Fruit fly (Drosophila melanogaster) S2 (cell line): ENCODE data around the gene CG15445.

ENCODE experiments used
- CG8478 ChIP-seq: fragments of >200 bp; optimal IDR thresholded peaks from 2 replicates; lab custom pipeline; 2018
- CTCF ChIP-seq, 2 experiments: fragments of >200 bp; optimal IDR thresholded peaks; 2 replicates each; lab custom pipeline; 2018

DNA sequence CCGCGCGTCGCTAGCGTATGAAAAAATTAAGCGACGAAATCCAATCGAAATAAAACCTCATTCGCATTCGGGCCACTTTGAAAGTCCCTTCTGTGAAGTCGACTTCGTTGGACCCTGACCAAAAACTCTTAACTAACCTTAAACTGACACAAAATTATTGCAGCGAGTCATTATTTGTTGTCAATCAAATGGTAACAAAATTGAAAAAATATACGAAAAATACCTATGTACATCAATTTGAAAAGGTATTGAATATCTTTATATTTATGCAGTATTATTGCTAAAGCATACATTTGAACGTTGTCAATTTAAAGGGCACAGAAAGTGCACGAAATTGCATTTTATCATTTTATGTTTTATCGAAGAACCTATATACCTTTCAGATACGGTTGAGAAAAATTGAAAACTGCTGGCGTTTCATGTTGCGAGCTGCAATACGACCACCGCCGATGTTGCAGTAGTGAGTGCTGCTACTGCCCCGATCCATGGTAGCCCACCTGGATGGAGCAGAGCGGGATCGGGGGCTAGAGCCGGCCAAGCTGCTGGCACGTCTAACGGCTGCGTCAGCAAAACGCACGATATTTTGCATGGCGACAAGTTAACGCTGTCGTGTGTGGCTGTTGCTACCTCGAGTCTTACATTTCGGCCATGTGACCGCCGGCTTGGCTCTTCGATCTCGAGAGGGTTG, 43.2 kb upstream of the CG15445 start:
- TF ChIP-seq CG8478 (lab: Kevin White, UChicago): no peak
- no peak for TF ChIP-seq CTCF (optimal IDR thresholded peaks at IDR 0.05; lab: Kevin White, UChicago)
